Fruit fly (Drosophila melanogaster) whole organism, embryonic: ENCODE data around the gene CG32647.

Experiments
- CG10147 ChIP-seq: fragments of 200-800 bp; sonication (Bioruptor generic); optimal IDR thresholded peaks from 2 replicates; lab custom pipeline; 2019; ENCODE audit warnings: missing biosample characterization, mild to moderate bottlenecking, missing genetic modification characterization, moderate library complexity
- CG10267 ChIP-seq: fragments of 200-800 bp; sonication (Bioruptor generic); optimal IDR thresholded peaks from 2 replicates; lab custom pipeline; 2018; ENCODE audit warnings: missing biosample characterization, mild to moderate bottlenecking, missing genetic modification characterization, moderate library complexity
- CG11247 ChIP-seq: fragments of 200-800 bp; sonication (Bioruptor generic); IDR thresholded peaks from 2 replicates; pipeline ENCODE4 v1.3.6; 2022; ENCODE audit warnings: missing biosample characterization, missing genetic modification characterization
- CG11398 ChIP-seq: fragments of 200-800 bp; sonication (Bioruptor generic); optimal IDR thresholded peaks from 2 replicates; lab custom pipeline; 2016; ENCODE audit warnings: missing biosample characterization, missing genetic modification characterization
- CG12219 ChIP-seq: fragments of 200-800 bp; sonication (Bioruptor generic); optimal IDR thresholded peaks from 3 replicates; lab custom pipeline; 2018; ENCODE audit warnings: missing biosample characterization, mild to moderate bottlenecking, missing genetic modification characterization
- CG12659 ChIP-seq: fragments of 200-800 bp; sonication (Bioruptor generic); optimal IDR thresholded peaks from 3 replicates; lab custom pipeline; 2017; ENCODE audit warnings: mild to moderate bottlenecking, missing biosample characterization, missing genetic modification reagents, missing genetic modification characterization
- CG15269 ChIP-seq: fragments of 200-800 bp; sonication (Bioruptor generic); optimal IDR thresholded peaks from 2 replicates; lab custom pipeline; 2018; ENCODE audit warnings: missing biosample characterization, mild to moderate bottlenecking, missing genetic modification characterization, moderate library complexity
- CG18599 ChIP-seq: fragments of 200-800 bp; sonication (Bioruptor generic); optimal IDR thresholded peaks from 3 replicates; lab custom pipeline; 2017; ENCODE audit warnings: missing biosample characterization, missing genetic modification characterization, mild to moderate bottlenecking, moderate library complexity, missing genetic modification reagents
- CG18619 ChIP-seq: fragments of 200-800 bp; sonication (Bioruptor generic); optimal IDR thresholded peaks from 3 replicates; lab custom pipeline; 2017; ENCODE audit warnings: missing biosample characterization, mild to moderate bottlenecking, missing genetic modification characterization
- CG30431 ChIP-seq: fragments of 200-800 bp; sonication (Bioruptor generic); optimal IDR thresholded peaks from 2 replicates; lab custom pipeline; 2017; ENCODE audit warnings: missing biosample characterization, missing genetic modification characterization
- CG31224 ChIP-seq: fragments of 200-800 bp; sonication (Bioruptor generic); IDR thresholded peaks from 2 replicates; pipeline ENCODE4 v1.3.6; 2022; ENCODE audit warnings: missing biosample characterization, missing genetic modification characterization
- CG34422 ChIP-seq: fragments of 200-800 bp; sonication (Bioruptor generic); IDR thresholded peaks from 3 replicates; pipeline ENCODE4 v1.3.6; 2022; ENCODE audit warnings: missing biosample characterization, missing genetic modification characterization
- CG4360 ChIP-seq: fragments of 200-800 bp; sonication (Bioruptor generic); IDR thresholded peaks from 2 replicates; pipeline ENCODE4 v1.3.6; 2022; ENCODE audit warnings: missing biosample characterization, missing genetic modification characterization
- CG6813 ChIP-seq: fragments of 200-800 bp; sonication (Bioruptor generic); optimal IDR thresholded peaks from 2 replicates; lab custom pipeline; 2017; ENCODE audit warnings: missing biosample characterization, missing genetic modification characterization, mild to moderate bottlenecking, moderate library complexity, missing genetic modification reagents
- CG7963 ChIP-seq: fragments of 200-800 bp; sonication (Bioruptor generic); IDR thresholded peaks from 3 replicates; pipeline ENCODE4 v1.3.6; 2022; ENCODE audit warnings: missing biosample characterization, missing genetic modification characterization; ENCODE audit not compliant: partially characterized antibody
- CG8281 ChIP-seq: fragments of 200-800 bp; sonication (Bioruptor generic); optimal IDR thresholded peaks from 2 replicates; lab custom pipeline; 2018; ENCODE audit warnings: missing biosample characterization, mild to moderate bottlenecking, missing genetic modification characterization, moderate library complexity
- CG8765 ChIP-seq: fragments of 200-800 bp; sonication (Bioruptor generic); IDR thresholded peaks from 2 replicates; pipeline ENCODE4 v1.3.6; 2022; ENCODE audit warnings: missing biosample characterization, missing genetic modification characterization
- CG9727 ChIP-seq: fragments of 200-800 bp; sonication (Bioruptor generic); optimal IDR thresholded peaks from 3 replicates; lab custom pipeline; 2017; ENCODE audit warnings: missing biosample characterization, mild to moderate bottlenecking, missing genetic modification characterization
- Camta ChIP-seq: fragments of 200-800 bp; sonication (Bioruptor generic); optimal IDR thresholded peaks from 2 replicates; lab custom pipeline; 2016; ENCODE audit warnings: missing biosample characterization, missing genetic modification characterization
- CrebB ChIP-seq: fragments of 200-800 bp; sonication (Bioruptor generic); optimal IDR thresholded peaks from 3 replicates; lab custom pipeline; 2018; ENCODE audit warnings: missing biosample characterization, mild to moderate bottlenecking, missing genetic modification characterization
- Fer1 ChIP-seq: fragments of 200-800 bp; sonication (Bioruptor generic); optimal IDR thresholded peaks from 2 replicates; lab custom pipeline; 2017; ENCODE audit warnings: missing biosample characterization, mild to moderate bottlenecking, missing genetic modification characterization
- HmgD ChIP-seq: fragments of 200-800 bp; sonication (Bioruptor generic); optimal IDR thresholded peaks from 3 replicates; lab custom pipeline; 2016; ENCODE audit warnings: missing biosample characterization, missing genetic modification characterization
- Hr39 ChIP-seq: fragments of >200 bp; optimal IDR thresholded peaks from 2 replicates; lab custom pipeline; 2017
- Hr78 ChIP-seq, 2 experiments: fragments of 200-800 bp in 1 of 2; fragments of >200 bp in 1 of 2; sonication (Bioruptor generic) in 1 of 2; optimal IDR thresholded peaks; 2 replicates each; lab custom pipeline; 2017 to 2019; ENCODE audit warnings: missing biosample characterization in 2 of 2, missing genetic modification characterization in 2 of 2, mild to moderate bottlenecking in 1 of 2, moderate library complexity in 1 of 2
- Kr ChIP-seq: fragments of 200-800 bp; sonication (Bioruptor generic); optimal IDR thresholded peaks from 2 replicates; lab custom pipeline; 2017; ENCODE audit warnings: missing biosample characterization, mild to moderate bottlenecking, missing genetic modification characterization
- Lim3 ChIP-seq: fragments of 200-800 bp; sonication (Bioruptor generic); IDR thresholded peaks from 2 replicates; pipeline ENCODE4 v1.3.6; 2022; ENCODE audit warnings: missing biosample characterization, missing genetic modification characterization
- NK7.1 ChIP-seq: fragments of 200-800 bp; sonication (Bioruptor generic); optimal IDR thresholded peaks from 3 replicates; lab custom pipeline; 2016; ENCODE audit warnings: missing biosample characterization, missing genetic modification characterization
- Optix ChIP-seq: fragments of 200-800 bp; sonication (Bioruptor generic); IDR thresholded peaks from 3 replicates; pipeline ENCODE4 v1.3.6; 2022; ENCODE audit warnings: missing biosample characterization, missing genetic modification characterization
- Poxn ChIP-seq: fragments of 200-800 bp; sonication (Bioruptor generic); IDR thresholded peaks from 2 replicates; pipeline ENCODE4 v1.3.6; 2022; ENCODE audit warnings: missing biosample characterization, missing genetic modification characterization
- Sin3A ChIP-seq: fragments of >200 bp; optimal IDR thresholded peaks from 2 replicates; lab custom pipeline; 2018
- ab ChIP-seq: fragments of 200-800 bp; sonication (Bioruptor generic); optimal IDR thresholded peaks from 2 replicates; lab custom pipeline; 2016; ENCODE audit warnings: missing biosample characterization, missing genetic modification characterization
- ato ChIP-seq: fragments of 200-800 bp; sonication (Bioruptor generic); IDR thresholded peaks from 2 replicates; pipeline ENCODE4 v1.3.6; 2022; ENCODE audit warnings: missing biosample characterization, missing genetic modification characterization; ENCODE audit not compliant: partially characterized antibody
- bowl ChIP-seq: fragments of 200-800 bp; sonication (Bioruptor generic); IDR thresholded peaks from 2 replicates; pipeline ENCODE4 v1.3.6; 2022; ENCODE audit warnings: missing biosample characterization, missing genetic modification characterization
- chinmo ChIP-seq: fragments of 200-800 bp; sonication (Bioruptor generic); IDR thresholded peaks from 4 replicates; pipeline ENCODE4 v1.3.6; 2022; ENCODE audit warnings: missing biosample characterization, missing genetic modification characterization; ENCODE audit not compliant: partially characterized antibody
- chm ChIP-seq: fragments of 200-800 bp; sonication (Bioruptor generic); IDR thresholded peaks from 2 replicates; pipeline ENCODE4 v1.3.6; 2022; ENCODE audit warnings: missing biosample characterization, missing genetic modification characterization
- ci ChIP-seq: fragments of 200-800 bp; sonication (Bioruptor generic); IDR thresholded peaks from 3 replicates; pipeline ENCODE4 v1.3.6; 2022; ENCODE audit warnings: missing biosample characterization, missing genetic modification characterization
- dan ChIP-seq: fragments of 200-800 bp; sonication (Bioruptor generic); IDR thresholded peaks from 2 replicates; pipeline ENCODE4 v1.3.6; 2022; ENCODE audit warnings: missing biosample characterization, missing genetic modification characterization
- eve ChIP-seq, 2 experiments: fragments of >200 bp; optimal IDR thresholded peaks; 2 replicates each; lab custom pipeline; 2017; ENCODE audit warnings: missing biosample characterization in 2 of 2, missing genetic modification characterization in 2 of 2
- fru ChIP-seq: fragments of >200 bp; optimal IDR thresholded peaks from 2 replicates; lab custom pipeline; 2017
- grn ChIP-seq: fragments of 200-800 bp; sonication (Bioruptor generic); optimal IDR thresholded peaks from 3 replicates; lab custom pipeline; 2017; ENCODE audit warnings: missing biosample characterization, missing genetic modification characterization
- her ChIP-seq: fragments of 200-800 bp; sonication (Bioruptor generic); optimal IDR thresholded peaks from 2 replicates; lab custom pipeline; 2016; ENCODE audit warnings: missing biosample characterization, missing genetic modification characterization
- ind ChIP-seq: fragments of 200-800 bp; sonication (Bioruptor generic); optimal IDR thresholded peaks from 3 replicates; lab custom pipeline; 2016; ENCODE audit warnings: missing biosample characterization, missing genetic modification characterization
- jigr1 ChIP-seq: fragments of 200-800 bp; sonication (Bioruptor generic); IDR thresholded peaks from 3 replicates; pipeline ENCODE4 v1.3.6; 2022; ENCODE audit warnings: missing biosample characterization, missing genetic modification characterization
- knrl ChIP-seq: fragments of 200-800 bp; sonication (Bioruptor generic); IDR thresholded peaks from 3 replicates; pipeline ENCODE4 v1.3.6; 2022; ENCODE audit warnings: missing biosample characterization, missing genetic modification characterization; ENCODE audit not compliant: partially characterized antibody
- lilli ChIP-seq: fragments of 200-800 bp; sonication (Bioruptor generic); optimal IDR thresholded peaks from 3 replicates; lab custom pipeline; 2016; ENCODE audit warnings: missing biosample characterization, missing genetic modification characterization
- pros ChIP-seq: fragments of 200-800 bp; sonication (Bioruptor generic); optimal IDR thresholded peaks from 3 replicates; lab custom pipeline; 2019; ENCODE audit warnings: missing biosample characterization, mild to moderate bottlenecking, missing genetic modification characterization, moderate library complexity
- psq ChIP-seq: fragments of 200-800 bp; sonication (Bioruptor generic); optimal IDR thresholded peaks from 2 replicates; lab custom pipeline; 2017; ENCODE audit warnings: missing biosample characterization, missing genetic modification characterization
- seq ChIP-seq: fragments of 200-800 bp; sonication (Bioruptor generic); IDR thresholded peaks from 2 replicates; pipeline ENCODE4 v1.3.6; 2022; ENCODE audit warnings: missing biosample characterization, missing genetic modification characterization
- tap ChIP-seq: fragments of 200-800 bp; optimal IDR thresholded peaks from 3 replicates; lab custom pipeline; 2019; ENCODE audit warnings: missing biosample characterization, mild to moderate bottlenecking, missing genetic modification characterization, moderate library complexity
- tgo ChIP-seq: fragments of 200-800 bp; sonication (Bioruptor generic); IDR thresholded peaks from 3 replicates; pipeline ENCODE4 v1.3.6; 2022; ENCODE audit warnings: missing biosample characterization, missing genetic modification characterization
- toy ChIP-seq: fragments of 200-800 bp; sonication (Bioruptor generic); IDR thresholded peaks from 2 replicates; pipeline ENCODE4 v1.3.6; 2022; ENCODE audit warnings: missing biosample characterization, missing genetic modification characterization
- zen2 ChIP-seq: fragments of 200-800 bp; sonication (Bioruptor generic); IDR thresholded peaks from 3 replicates; pipeline ENCODE4 v1.3.6; 2022; ENCODE audit warnings: missing biosample characterization, missing genetic modification characterization; ENCODE audit not compliant: partially characterized antibody

The CG32647 gene

dm6 chrX:12752196-12752595 is 32.6 kb downstream of the CG32647 start (continued):
- peak; percentile 99 for TF ChIP-seq CG11247 (GFP tag; lab: Robert Waterston, UW)
- peak; percentile 98 for TF ChIP-seq jigr1 (GFP tag; lab: Robert Waterston, UW)
- TF ChIP-seq CG9727 (GFP tag; lab: Kevin White, UChicago), result peak; percentile 99
- TF ChIP-seq CG8765 (GFP tag; lab: Robert Waterston, UW), result peak; percentile 99
- TF ChIP-seq grn (GFP tag; lab: Kevin White, UChicago), result peak; percentile 89
- peak; percentile 99 for TF ChIP-seq CG34422 (GFP tag; lab: Robert Waterston, UW)
- TF ChIP-seq CG10267 (tag; lab: Kevin White, UChicago), result peak; percentile 97
- TF ChIP-seq pros, result no peak
- TF ChIP-seq CG15269, result peak; percentile 99
- TF ChIP-seq ato, result no peak
- TF ChIP-seq CG12659 (GFP tag; lab: Kevin White, UChicago), result peak; percentile 99
- TF ChIP-seq her, result peak; percentile 98
- TF ChIP-seq psq (GFP tag; lab: Kevin White, UChicago), result peak; percentile 99
- peak; percentile 99 for TF ChIP-seq CG11398 (GFP tag; lab: Kevin White, UChicago)
- TF ChIP-seq Optix (GFP tag; lab: Robert Waterston, UW), result peak; percentile 98
- TF ChIP-seq CG30431 (GFP tag; lab: Kevin White, UChicago), result peak; percentile 99
- TF ChIP-seq CG31224 (GFP tag; lab: Robert Waterston, UW), result peak; percentile 97
- TF ChIP-seq Hr39 (lab: Kevin White, UChicago), result no peak
- TF ChIP-seq CG8281, result peak; percentile 67
- TF ChIP-seq CrebB (tag; lab: Kevin White, UChicago), result peak; percentile 99
- TF ChIP-seq CG18599 (GFP tag; lab: Kevin White, UChicago), result peak; percentile 100
- TF ChIP-seq Sin3A, result no peak
- peak; percentile 100 for TF ChIP-seq ind (GFP tag; lab: Kevin White, UChicago)
- TF ChIP-seq Fer1 (GFP tag; lab: Kevin White, UChicago), result peak; percentile 99
- peak; percentile 82 to 99 for TF ChIP-seq eve (GFP tag; optimal IDR thresholded peaks at IDR 0.05; lab: Kevin White, UChicago)
- TF ChIP-seq Lim3, result peak; percentile 95
- peak; percentile 99 for TF ChIP-seq HmgD
- peak; percentile 98 for TF ChIP-seq toy (GFP tag; lab: Robert Waterston, UW)
- peak; percentile 98 for TF ChIP-seq lilli (GFP tag; lab: Kevin White, UChicago)
- TF ChIP-seq dan (GFP tag; lab: Robert Waterston, UW), result peak; percentile 98
- TF ChIP-seq CG6813 (GFP tag; lab: Kevin White, UChicago), result peak; percentile 99
- TF ChIP-seq ab, result peak; percentile 99
- TF ChIP-seq ci (GFP tag; lab: Robert Waterston, UW), result peak; percentile 98
- TF ChIP-seq chinmo, result no peak
- TF ChIP-seq Camta (GFP tag; lab: Kevin White, UChicago), result peak; percentile 99
- TF ChIP-seq fru (lab: Kevin White, UChicago), result no peak
- peak; percentile 97 for TF ChIP-seq seq
- TF ChIP-seq CG4360 (GFP tag; lab: Robert Waterston, UW), result 0 out of 2 replicates have a peak, but pooled peaks have one; percentile 66
- peak; percentile 99 for TF ChIP-seq tgo (GFP tag; lab: Robert Waterston, UW)
- TF ChIP-seq bowl (GFP tag; lab: Robert Waterston, UW), result peak; percentile 95
- peak; percentile 99 for TF ChIP-seq NK7.1 (GFP tag; lab: Kevin White, UChicago)
- TF ChIP-seq Poxn (GFP tag; lab: Robert Waterston, UW), result peak; percentile 90
- peak; percentile 99 for TF ChIP-seq CG12219 (GFP tag; lab: Kevin White, UChicago)
- TF ChIP-seq chm, result peak; percentile 99
- peak; percentile 95 for TF ChIP-seq tap (tag; lab: Kevin White, UChicago)
- TF ChIP-seq Hr78 (GFP tag; optimal IDR thresholded peaks at IDR 0.05; lab: Kevin White, UChicago), result peak in 1 of 2 experiments; percentile 58
- peak; percentile 2 for TF ChIP-seq Kr (GFP tag; lab: Kevin White, UChicago)
- no peak for TF ChIP-seq CG7963 (GFP tag; lab: Robert Waterston, UW)
- peak; percentile 99 for TF ChIP-seq CG10147
- TF ChIP-seq zen2, result no peak
- no peak for TF ChIP-seq knrl (GFP tag; lab: Robert Waterston, UW)
- peak; percentile 99 for TF ChIP-seq CG18619
